Fruit fly (Drosophila melanogaster) whole organism, embryonic: ENCODE data around the gene RpS7.

Experiments
- CG10274 ChIP-seq: fragments of 200-800 bp; sonication (Bioruptor generic); optimal IDR thresholded peaks from 3 replicates; lab custom pipeline; 2017; ENCODE audit warnings: missing biosample characterization, mild to moderate bottlenecking, missing genetic modification characterization
- CG11398 ChIP-seq: fragments of 200-800 bp; sonication (Bioruptor generic); optimal IDR thresholded peaks from 2 replicates; lab custom pipeline; 2016; ENCODE audit warnings: missing biosample characterization, missing genetic modification characterization
- CG12155 ChIP-seq: fragments of 200-800 bp; sonication (Bioruptor generic); optimal IDR thresholded peaks from 3 replicates; lab custom pipeline; 2016; ENCODE audit warnings: missing biosample characterization, missing genetic modification characterization
- CG12391 ChIP-seq: fragments of 200-800 bp; sonication (Bioruptor generic); optimal IDR thresholded peaks from 3 replicates; lab custom pipeline; 2018; ENCODE audit warnings: missing biosample characterization, mild to moderate bottlenecking, missing genetic modification characterization, moderate library complexity
- CG13624 ChIP-seq: fragments of 200-800 bp; sonication (Bioruptor generic); optimal IDR thresholded peaks from 2 replicates; lab custom pipeline; 2016; ENCODE audit warnings: missing biosample characterization, missing genetic modification characterization
- CG15601 ChIP-seq: fragments of 200-800 bp; sonication (Bioruptor generic); optimal IDR thresholded peaks from 3 replicates; lab custom pipeline; 2019; ENCODE audit warnings: missing biosample characterization, mild to moderate bottlenecking, missing genetic modification characterization, moderate library complexity
- CG17829 ChIP-seq: fragments of 200-800 bp; optimal IDR thresholded peaks from 2 replicates; lab custom pipeline; 2019; ENCODE audit warnings: missing biosample characterization, mild to moderate bottlenecking, missing genetic modification characterization, moderate library complexity
- CG18476 ChIP-seq: fragments of 200-800 bp; sonication (Bioruptor generic); optimal IDR thresholded peaks from 2 replicates; lab custom pipeline; 2016; ENCODE audit warnings: missing biosample characterization, mild to moderate bottlenecking, missing genetic modification characterization
- CG18599 ChIP-seq: fragments of 200-800 bp; sonication (Bioruptor generic); optimal IDR thresholded peaks from 3 replicates; lab custom pipeline; 2017; ENCODE audit warnings: missing biosample characterization, missing genetic modification characterization, mild to moderate bottlenecking, moderate library complexity, missing genetic modification reagents
- CG2129 ChIP-seq: fragments of 200-800 bp; sonication (Bioruptor generic); IDR thresholded peaks from 2 replicates; pipeline ENCODE4 v1.3.6; 2022; ENCODE audit warnings: missing biosample characterization, missing genetic modification characterization; ENCODE audit not compliant: partially characterized antibody
- CG3065 ChIP-seq: fragments of 200-800 bp; sonication (Bioruptor generic); optimal IDR thresholded peaks from 2 replicates; lab custom pipeline; 2016; ENCODE audit warnings: missing biosample characterization, missing genetic modification characterization
- CG4360 ChIP-seq: fragments of 200-800 bp; sonication (Bioruptor generic); IDR thresholded peaks from 2 replicates; pipeline ENCODE4 v1.3.6; 2022; ENCODE audit warnings: missing biosample characterization, missing genetic modification characterization
- CG6254 ChIP-seq: fragments of 200-800 bp; sonication (Bioruptor generic); optimal IDR thresholded peaks from 3 replicates; lab custom pipeline; 2017; ENCODE audit warnings: mild to moderate bottlenecking, missing biosample characterization, missing genetic modification reagents, missing genetic modification characterization
- CG6689 ChIP-seq: fragments of 200-800 bp; sonication (Bioruptor generic); IDR thresholded peaks from 2 replicates; pipeline ENCODE4 v1.3.6; 2022; ENCODE audit warnings: missing biosample characterization, missing genetic modification characterization
- CG8765 ChIP-seq: fragments of 200-800 bp; sonication (Bioruptor generic); IDR thresholded peaks from 2 replicates; pipeline ENCODE4 v1.3.6; 2022; ENCODE audit warnings: missing biosample characterization, missing genetic modification characterization
- CG9215 ChIP-seq: fragments of 200-800 bp; sonication (Bioruptor generic); IDR thresholded peaks from 2 replicates; pipeline ENCODE4 v1.3.6; 2022; ENCODE audit warnings: missing biosample characterization, missing genetic modification characterization
- CHES-1-like ChIP-seq: fragments of 200-800 bp; sonication (Bioruptor generic); optimal IDR thresholded peaks from 2 replicates; lab custom pipeline; 2016; ENCODE audit warnings: missing biosample characterization, missing genetic modification characterization
- D ChIP-seq, 2 experiments: fragments of 200-800 bp in 1 of 2; fragments of >200 bp in 1 of 2; sonication (Bioruptor generic) in 1 of 2; optimal IDR thresholded peaks; 2 replicates in 1 of 2; 3 replicates in 1 of 2; lab custom pipeline; 2017; ENCODE audit warnings: mild to moderate bottlenecking in 1 of 2, missing biosample characterization in 1 of 2, missing genetic modification characterization in 1 of 2, missing genetic modification reagents in 1 of 2
- Drgx ChIP-seq: fragments of 200-800 bp; sonication (Bioruptor generic); IDR thresholded peaks from 2 replicates; pipeline ENCODE4 v1.3.6; 2022; ENCODE audit warnings: missing biosample characterization, missing genetic modification characterization
- GATAe ChIP-seq: fragments of 200-800 bp; sonication (Bioruptor generic); conservative IDR thresholded peaks from 2 replicates; pipeline ENCODE4 v1.3.6; 2022; ENCODE audit warnings: missing biosample characterization, missing genetic modification characterization
- Hmx ChIP-seq: fragments of 200-800 bp; sonication (Bioruptor generic); optimal IDR thresholded peaks from 2 replicates; lab custom pipeline; 2016; ENCODE audit warnings: missing biosample characterization, missing genetic modification characterization
- Lhr ChIP-seq: fragments of 200-800 bp; sonication (Bioruptor generic); optimal IDR thresholded peaks from 3 replicates; lab custom pipeline; 2017; ENCODE audit warnings: mild to moderate bottlenecking, missing biosample characterization, missing genetic modification reagents, missing genetic modification characterization
- MTF-1 ChIP-seq: fragments of 200-800 bp; sonication (Bioruptor generic); optimal IDR thresholded peaks from 2 replicates; lab custom pipeline; 2018; ENCODE audit warnings: missing biosample characterization, mild to moderate bottlenecking, missing genetic modification characterization, borderline replicate concordance
- Meics ChIP-seq: fragments of 200-800 bp; sonication (Bioruptor generic); optimal IDR thresholded peaks from 2 replicates; lab custom pipeline; 2017; ENCODE audit warnings: missing biosample characterization, mild to moderate bottlenecking, missing genetic modification characterization
- Mrtf ChIP-seq: fragments of 200-800 bp; sonication (Bioruptor generic); IDR thresholded peaks from 3 replicates; pipeline ENCODE4 v1.3.6; 2022; ENCODE audit warnings: missing biosample characterization, missing genetic modification characterization
- NK7.1 ChIP-seq: fragments of 200-800 bp; sonication (Bioruptor generic); optimal IDR thresholded peaks from 3 replicates; lab custom pipeline; 2016; ENCODE audit warnings: missing biosample characterization, missing genetic modification characterization
- Oli ChIP-seq: fragments of 200-800 bp; sonication (Bioruptor generic); optimal IDR thresholded peaks from 2 replicates; lab custom pipeline; 2018; ENCODE audit warnings: missing biosample characterization, mild to moderate bottlenecking, missing genetic modification characterization, moderate library complexity
- Stat92E ChIP-seq, 3 experiments: fragments of >200 bp in 2 of 3; fragments of 200-800 bp in 1 of 3; sonication (Bioruptor generic) in 1 of 3; optimal IDR thresholded peaks; 2 replicates each; lab custom pipeline; 2017 to 2019; ENCODE audit warnings: missing biosample characterization in 3 of 3, missing genetic modification characterization in 3 of 3, mild to moderate bottlenecking in 1 of 3, moderate library complexity in 1 of 3
- Tbp ChIP-seq: fragments of >200 bp; optimal IDR thresholded peaks from 2 replicates; lab custom pipeline; 2018; ENCODE audit warnings: missing biosample characterization, missing genetic modification characterization
- Xbp1 ChIP-seq: fragments of 200-800 bp; sonication (Bioruptor generic); optimal IDR thresholded peaks from 3 replicates; lab custom pipeline; 2016; ENCODE audit warnings: missing biosample characterization, mild to moderate bottlenecking, missing genetic modification characterization
- abd-A ChIP-seq: fragments of 200-800 bp; sonication (Bioruptor generic); optimal IDR thresholded peaks from 3 replicates; lab custom pipeline; 2019; ENCODE audit warnings: missing biosample characterization, mild to moderate bottlenecking, missing genetic modification characterization, moderate library complexity
- ase ChIP-seq: fragments of 200-800 bp; sonication (Bioruptor generic); IDR thresholded peaks from 3 replicates; pipeline ENCODE4 v1.3.6; 2022; ENCODE audit warnings: missing biosample characterization, missing genetic modification characterization
- bab2 ChIP-seq: fragments of 200-800 bp; sonication (Bioruptor generic); optimal IDR thresholded peaks from 2 replicates; lab custom pipeline; 2016; ENCODE audit warnings: missing biosample characterization, missing genetic modification characterization
- cg ChIP-seq: fragments of 200-800 bp; sonication (Bioruptor generic); optimal IDR thresholded peaks from 3 replicates; lab custom pipeline; 2019; ENCODE audit warnings: missing biosample characterization, mild to moderate bottlenecking, missing genetic modification characterization, moderate library complexity
- corto ChIP-seq: fragments of 200-800 bp; sonication (Bioruptor generic); optimal IDR thresholded peaks from 2 replicates; lab custom pipeline; 2016; ENCODE audit warnings: missing biosample characterization, mild to moderate bottlenecking, missing genetic modification characterization, moderate library complexity
- dimm ChIP-seq: fragments of 200-800 bp; sonication (Bioruptor generic); IDR thresholded peaks from 2 replicates; pipeline ENCODE4 v1.3.6; 2022; ENCODE audit warnings: missing biosample characterization, missing genetic modification characterization
- gcm ChIP-seq: fragments of 200-800 bp; sonication (Bioruptor generic); optimal IDR thresholded peaks from 2 replicates; lab custom pipeline; 2019; ENCODE audit warnings: missing biosample characterization, mild to moderate bottlenecking, missing genetic modification characterization, moderate library complexity
- gem ChIP-seq: fragments of 200-800 bp; sonication (Bioruptor generic); optimal IDR thresholded peaks from 2 replicates; lab custom pipeline; 2019; ENCODE audit warnings: missing biosample characterization, mild to moderate bottlenecking, missing genetic modification characterization, moderate library complexity
- grau ChIP-seq: fragments of 200-800 bp; optimal IDR thresholded peaks from 3 replicates; lab custom pipeline; 2019; ENCODE audit warnings: missing biosample characterization, mild to moderate bottlenecking, missing genetic modification characterization, moderate library complexity
- grn ChIP-seq: fragments of 200-800 bp; sonication (Bioruptor generic); optimal IDR thresholded peaks from 3 replicates; lab custom pipeline; 2017; ENCODE audit warnings: missing biosample characterization, missing genetic modification characterization
- insv ChIP-seq, 2 experiments: fragments of 200-800 bp; sonication (Bioruptor generic); optimal IDR thresholded peaks; 3 replicates each; lab custom pipeline; 2016 to 2018; ENCODE audit warnings: missing biosample characterization in 2 of 2, missing genetic modification characterization in 2 of 2
- jigr1 ChIP-seq: fragments of 200-800 bp; sonication (Bioruptor generic); IDR thresholded peaks from 3 replicates; pipeline ENCODE4 v1.3.6; 2022; ENCODE audit warnings: missing biosample characterization, missing genetic modification characterization
- nmo ChIP-seq: fragments of 200-800 bp; sonication (Bioruptor generic); optimal IDR thresholded peaks from 2 replicates; lab custom pipeline; 2018; ENCODE audit warnings: missing biosample characterization, mild to moderate bottlenecking, missing genetic modification characterization, moderate library complexity
- peb ChIP-seq: fragments of 200-800 bp; sonication (Bioruptor generic); IDR thresholded peaks from 2 replicates; pipeline ENCODE4 v1.3.6; 2022; ENCODE audit warnings: missing biosample characterization, missing genetic modification characterization
- run ChIP-seq: fragments of 200-800 bp; sonication (Bioruptor generic); optimal IDR thresholded peaks from 3 replicates; lab custom pipeline; 2018; ENCODE audit warnings: missing biosample characterization, mild to moderate bottlenecking, missing genetic modification characterization
- scrt ChIP-seq: fragments of 200-800 bp; sonication (Bioruptor generic); optimal IDR thresholded peaks from 2 replicates; lab custom pipeline; 2018; ENCODE audit warnings: missing biosample characterization, mild to moderate bottlenecking, missing genetic modification characterization, moderate library complexity
- shn ChIP-seq: fragments of 200-800 bp; sonication (Bioruptor generic); optimal IDR thresholded peaks from 3 replicates; lab custom pipeline; 2016; ENCODE audit warnings: missing biosample characterization, missing genetic modification characterization
- tna ChIP-seq: fragments of 200-800 bp; sonication (Bioruptor generic); IDR thresholded peaks from 2 replicates; pipeline ENCODE4 v1.3.6; 2022; ENCODE audit warnings: missing biosample characterization, missing genetic modification characterization; ENCODE audit not compliant: partially characterized antibody
- toy ChIP-seq: fragments of 200-800 bp; sonication (Bioruptor generic); IDR thresholded peaks from 2 replicates; pipeline ENCODE4 v1.3.6; 2022; ENCODE audit warnings: missing biosample characterization, missing genetic modification characterization
- unpg ChIP-seq: fragments of 200-800 bp; sonication (Bioruptor generic); optimal IDR thresholded peaks from 3 replicates; lab custom pipeline; 2018; ENCODE audit warnings: missing biosample characterization, mild to moderate bottlenecking, missing genetic modification characterization, moderate library complexity
- wek ChIP-seq: fragments of 200-800 bp; sonication (Bioruptor generic); optimal IDR thresholded peaks from 3 replicates; lab custom pipeline; 2018; ENCODE audit warnings: missing biosample characterization, mild to moderate bottlenecking, missing genetic modification characterization, moderate library complexity

RpS7 gene

dm6 chr3R:30222236-30222635, 13.4 kb upstream of the RpS7 start (continued):
- TF ChIP-seq CG17829 (tag; lab: Kevin White, UChicago) (no peak), Hmx (GFP tag; lab: Kevin White, UChicago) (no peak), gem (tag; lab: Kevin White, UChicago) (peak; percentile 56), CG3065 (GFP tag; lab: Kevin White, UChicago) (no peak), wek (GFP tag; lab: Kevin White, UChicago) (no peak), CG12155 (GFP tag; lab: Kevin White, UChicago) (no peak), CG11398 (no peak), MTF-1 (GFP tag; lab: Kevin White, UChicago) (no peak), gcm (GFP tag; lab: Kevin White, UChicago) (no peak), cg (GFP tag; lab: Kevin White, UChicago) (no peak), GATAe (GFP tag; lab: Robert Waterston, UW) (no peak), grn (no peak), ase (GFP tag; lab: Robert Waterston, UW) (no peak), CG9215 (GFP tag; lab: Robert Waterston, UW) (no peak), Lhr (no peak), Xbp1 (GFP tag; lab: Kevin White, UChicago) (peak; percentile 33), bab2 (no peak), corto (GFP tag; lab: Kevin White, UChicago) (no peak), run (tag; lab: Kevin White, UChicago) (no peak), CG2129 (GFP tag; lab: Robert Waterston, UW) (no peak), Drgx (no peak), CG8765 (GFP tag; lab: Robert Waterston, UW) (no peak), Mrtf (GFP tag; lab: Robert Waterston, UW) (no peak), CG13624 (no peak), CHES-1-like (GFP tag; lab: Kevin White, UChicago) (no peak), dimm (GFP tag; lab: Robert Waterston, UW) (no peak), Tbp (GFP tag; lab: Kevin White, UChicago) (no peak), toy (GFP tag; lab: Robert Waterston, UW) (no peak), CG18476 (no peak), jigr1 (no peak), nmo (GFP tag; lab: Kevin White, UChicago) (peak; percentile 12), Meics (GFP tag; lab: Kevin White, UChicago) (no peak), CG15601 (tag; lab: Kevin White, UChicago) (no peak), scrt (GFP tag; lab: Kevin White, UChicago) (no peak), CG10274 (GFP tag; lab: Kevin White, UChicago) (no peak), CG12391 (tag; lab: Kevin White, UChicago) (peak; percentile 61), insv (GFP tag; optimal IDR thresholded peaks at IDR 0.05; lab: Kevin White, UChicago) (no peak), CG6689 (GFP tag; lab: Robert Waterston, UW) (peak; percentile 52; the same call in 1 of the 2 replicates), Stat92E (GFP tag; optimal IDR thresholded peaks at IDR 0.05; lab: Kevin White, UChicago) (no peak), unpg (GFP tag; lab: Kevin White, UChicago) (peak; percentile 41), grau (tag; lab: Kevin White, UChicago) (peak; percentile 18), abd-A (tag; lab: Kevin White, UChicago) (no peak), CG18599 (GFP tag; lab: Kevin White, UChicago) (peak; percentile 9), Oli (tag; lab: Kevin White, UChicago) (peak; percentile 28), CG4360 (no peak), shn (GFP tag; lab: Kevin White, UChicago) (no peak), NK7.1 (GFP tag; lab: Kevin White, UChicago) (no peak), tna (GFP tag; lab: Robert Waterston, UW) (no peak), D (optimal IDR thresholded peaks at IDR 0.05; lab: Kevin White, UChicago) (no peak), D (GFP tag; optimal IDR thresholded peaks at IDR 0.05; lab: Kevin White, UChicago) (no peak), CG6254 (GFP tag; lab: Kevin White, UChicago) (no peak), peb (GFP tag; lab: Robert Waterston, UW) (no peak)
